Worm (Caenorhabditis elegans) whole organism, dauer: ENCODE measurements around the gene F40G12.10.

Experiments used
- unc-62 ChIP-seq: sonication (generic microtip); optimal IDR thresholded peaks from 2 replicates; lab custom pipeline; 2017; ENCODE audit warnings: missing biosample characterization, missing genetic modification reagents, missing genetic modification characterization

Gene F40G12.10

DNA sequence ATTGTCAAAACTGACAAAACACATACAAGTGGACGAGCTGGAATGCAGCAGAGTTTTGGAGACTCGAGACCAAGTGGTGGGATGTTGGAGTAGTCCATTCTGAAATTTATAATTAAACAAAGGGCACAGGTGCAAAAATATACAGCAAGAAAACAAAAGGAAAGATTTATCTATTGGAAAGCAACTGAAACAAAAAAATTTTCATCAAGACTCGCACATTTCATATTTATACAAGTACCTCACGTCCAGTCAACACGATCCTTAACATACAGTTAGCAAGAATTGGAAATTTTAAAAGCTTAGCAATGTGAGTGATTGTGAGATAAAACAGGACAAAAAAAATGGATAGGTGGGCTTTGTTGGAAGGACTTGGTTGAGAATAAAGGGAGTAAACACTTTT lies 30.9 kb downstream of the F40G12.10 start, which contains the start of gene F47B8.1:
Gene F47B8.1 (minus strand): TSS at position 101 of the 400 bp plus-strand sequence.
- TF ChIP-seq unc-62 (GFP tag; lab: Kevin White, UChicago) = no peak

- no peak for TF ChIP-seq unc-62 (GFP tag; lab: Kevin White, UChicago)
Observed at ce11 chrV:14316525-14316924, 33.2 kb downstream of the F40G12.10 start, which contains the start of gene F47B8.2. TSS of gene F47B8.2 (minus strand) at chrV:14316625.

- TF ChIP-seq unc-62 (GFP tag; lab: Kevin White, UChicago) = no peak
Observed at ce11 chrV:14317204-14317603, 33.9 kb downstream of the F40G12.10 start.

ce11 chrV:14317621-14318020 lies 34.3 kb downstream of the F40G12.10 start:
- TF ChIP-seq unc-62 (GFP tag; lab: Kevin White, UChicago) = no peak

- TF ChIP-seq unc-62 (GFP tag; lab: Kevin White, UChicago) = no peak
Observed at ce11 chrV:14319101-14319781, 35.9 kb downstream of the F40G12.10 start, which contains the start of gene F47B8.13. TSS of gene F47B8.13 (minus strand) at chrV:14319731.

DNA sequence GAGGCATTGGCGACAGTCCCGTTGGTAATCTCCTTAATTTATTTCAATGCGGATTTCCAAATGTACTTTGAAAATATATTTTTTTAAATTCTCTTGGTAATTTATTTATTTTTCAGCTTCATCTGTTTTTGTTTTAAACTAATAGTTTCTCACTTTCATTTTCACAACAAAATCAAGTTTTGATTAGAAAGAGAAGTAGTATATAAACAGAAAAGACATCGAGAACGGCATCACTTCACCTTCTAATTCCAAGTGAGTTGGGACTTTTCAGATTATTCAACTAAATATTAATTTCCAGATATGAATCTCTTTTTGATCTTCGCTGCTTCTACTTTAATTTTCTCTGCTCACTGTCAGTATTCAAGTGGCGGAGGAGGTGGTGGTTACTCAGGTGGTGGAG lies 36.9 kb downstream of the F40G12.10 start, which contains the start of gene F47B8.14:
Gene F47B8.14 (plus strand): TSS at position 301 of the 400 bp plus-strand sequence.
- TF ChIP-seq unc-62 (GFP tag; lab: Kevin White, UChicago) = no peak

- TF ChIP-seq unc-62 (GFP tag; lab: Kevin White, UChicago) = no peak
Observed at ce11 chrV:14320730-14321319, 37.5 kb downstream of the F40G12.10 start.

ce11 chrV:14322743-14323142 lies 39.4 kb downstream of the F40G12.10 start, which contains the start of gene F47B8.3:
TSS of gene F47B8.3 (minus strand) at chrV:14323003.
- no peak for TF ChIP-seq unc-62 (GFP tag; lab: Kevin White, UChicago)

DNA sequence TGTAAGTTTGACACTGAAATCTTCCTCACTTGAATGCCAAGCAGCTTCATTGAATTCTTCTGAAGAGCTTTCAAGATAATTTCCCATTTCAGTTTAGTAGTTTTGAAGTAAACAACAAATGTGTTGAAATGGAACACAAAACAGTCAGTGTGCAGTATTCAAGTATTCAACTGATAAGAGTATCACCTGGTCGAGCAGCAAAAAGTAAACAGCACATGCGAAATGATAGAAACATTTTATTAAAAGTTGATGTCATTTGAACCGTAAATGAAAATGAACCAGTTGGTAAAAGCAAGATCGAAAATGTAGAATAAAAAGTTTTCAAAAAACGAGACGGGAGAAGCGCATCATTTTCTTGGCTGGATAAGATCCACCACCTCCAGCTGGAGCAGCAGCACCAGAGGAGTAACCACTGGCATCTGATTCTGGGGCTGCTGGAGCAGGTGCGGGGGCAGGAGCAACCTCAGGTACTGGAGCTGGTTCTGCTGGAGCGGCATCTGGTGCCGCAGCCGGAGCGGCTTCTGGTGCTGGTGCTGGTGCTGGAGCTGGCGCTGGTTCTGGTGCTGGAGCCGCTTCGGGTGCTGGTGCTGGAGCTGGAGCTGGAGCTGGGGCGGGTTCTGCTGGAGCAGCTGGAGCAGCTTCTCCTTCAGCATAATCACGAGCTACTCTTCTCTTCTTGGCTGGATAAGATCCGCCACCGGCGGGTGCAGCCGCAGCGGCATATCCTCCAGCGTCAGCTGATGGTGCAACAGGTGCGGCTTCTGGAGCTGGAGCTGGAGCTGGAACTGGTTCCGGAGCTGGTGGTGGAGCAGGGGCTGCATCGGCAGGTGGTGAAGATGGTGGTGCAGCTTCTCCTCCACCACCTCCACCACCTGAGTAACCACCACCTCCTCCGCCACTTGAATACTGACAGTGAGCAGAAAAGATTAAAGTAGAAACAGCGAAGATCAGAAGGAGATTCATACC lies 41.4 kb downstream of the F40G12.10 start, which contains the start of the genes F47B8.4 and F47B8.18:
Gene F47B8.4 (minus strand): TSS at position 172 of the 966 bp plus-strand sequence.
Gene F47B8.18 (minus strand): TSS at position 963 of the 966 bp plus-strand sequence.
- no peak for TF ChIP-seq unc-62 (GFP tag; lab: Kevin White, UChicago)

DNA sequence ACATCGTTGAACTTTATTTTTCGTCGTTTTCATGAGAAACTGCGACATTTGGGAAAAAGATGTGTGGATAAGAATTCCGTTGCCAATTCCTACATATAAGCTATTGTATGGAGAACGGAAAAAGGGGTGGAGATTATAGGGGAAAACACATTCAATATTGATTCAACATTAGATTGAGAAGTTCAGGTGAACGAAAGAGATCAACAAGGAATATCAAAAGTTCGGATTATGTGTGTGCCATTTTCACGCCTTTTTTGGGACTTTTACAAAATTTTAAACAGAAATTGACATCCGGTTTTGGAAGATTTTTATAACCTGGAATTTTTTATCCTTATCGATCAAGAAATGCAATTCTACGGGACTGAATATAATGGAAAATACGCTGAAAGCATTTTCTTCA lies 44.4 kb downstream of the F40G12.10 start, which contains the start of gene F47B8.5:
Gene F47B8.5 (minus strand): TSS at position 101 of the 400 bp plus-strand sequence.
- TF ChIP-seq unc-62 (GFP tag; lab: Kevin White, UChicago) = no peak

DNA sequence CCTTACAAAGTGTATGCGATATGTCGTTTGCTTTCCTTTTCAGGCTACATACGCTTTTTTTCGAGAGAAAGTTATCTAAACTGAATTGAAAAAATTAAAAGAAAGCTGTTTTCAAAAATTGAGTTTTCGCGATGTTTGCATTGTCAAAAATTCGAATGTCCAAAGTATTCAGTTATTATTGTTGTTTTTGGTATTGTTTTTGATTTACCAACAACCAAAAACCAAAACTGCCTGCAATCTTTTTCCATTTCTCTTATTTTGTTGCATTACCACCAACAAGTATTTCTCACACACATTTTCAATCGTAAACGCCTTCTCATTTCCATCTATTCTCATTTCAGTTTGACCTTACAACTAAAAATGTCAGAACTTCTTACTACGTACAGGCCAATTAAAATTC lies 45.5 kb downstream of the F40G12.10 start, which contains the start of gene pepm-1:
Gene pepm-1 (plus strand): TSS at position 301 of the 400 bp plus-strand sequence.
- TF ChIP-seq unc-62 (GFP tag; lab: Kevin White, UChicago) = no peak

DNA sequence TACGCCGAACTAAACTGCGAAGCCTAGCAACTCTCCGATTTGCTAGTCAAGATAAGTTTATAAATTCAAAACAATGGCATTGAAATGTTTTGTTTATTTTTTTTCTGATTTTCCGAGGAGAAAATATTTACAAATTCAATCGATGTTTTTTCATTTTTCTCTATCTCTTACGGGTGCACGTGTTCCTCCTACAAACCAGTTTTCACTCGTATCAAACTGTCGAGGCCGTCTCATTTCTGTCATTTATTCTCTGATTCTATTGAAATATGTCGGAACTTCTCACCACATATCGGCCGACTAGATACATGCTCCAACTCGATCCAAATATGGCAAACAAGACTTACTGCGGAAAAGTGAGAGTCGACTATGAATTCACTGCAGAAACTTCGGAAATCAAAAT lies 48.1 kb downstream of the F40G12.10 start, which contains the start of gene F47B8.8:
Gene F47B8.8 (plus strand): TSS at position 257 of the 400 bp plus-strand sequence.
- no peak for TF ChIP-seq unc-62 (GFP tag; lab: Kevin White, UChicago)

- TF ChIP-seq unc-62 (GFP tag; lab: Kevin White, UChicago) = no peak
Observed at ce11 chrV:14333116-14333515, 49.8 kb downstream of the F40G12.10 start, which contains the start of gene srm-4. TSS of gene srm-4 (plus strand) at chrV:14333416.

DNA sequence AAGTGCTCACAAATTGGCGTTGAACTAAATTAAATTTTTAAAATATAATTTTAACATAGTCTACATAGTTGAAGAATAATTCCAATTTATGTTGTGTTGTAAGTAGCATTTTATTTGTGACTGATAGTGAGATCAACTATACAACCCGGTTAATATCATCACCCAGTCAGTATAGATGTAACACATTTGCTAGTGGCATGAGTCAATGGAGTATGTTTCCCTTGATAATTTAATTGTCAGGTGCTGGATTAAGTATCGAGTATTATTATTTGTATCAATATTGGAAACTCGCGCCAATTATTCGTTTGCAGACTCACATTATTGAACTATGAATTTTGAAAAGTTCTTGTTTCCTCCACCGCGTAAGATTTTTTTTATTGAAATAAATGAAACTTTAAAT lies 51.6 kb downstream of the F40G12.10 start, which contains the start of gene srm-5:
Gene srm-5 (plus strand): TSS at position 301 of the 400 bp plus-strand sequence.
- TF ChIP-seq unc-62 (GFP tag; lab: Kevin White, UChicago) = no peak
